Worm (Caenorhabditis elegans): ENCODE measurements around the gene W06D12.6.

DNA sequence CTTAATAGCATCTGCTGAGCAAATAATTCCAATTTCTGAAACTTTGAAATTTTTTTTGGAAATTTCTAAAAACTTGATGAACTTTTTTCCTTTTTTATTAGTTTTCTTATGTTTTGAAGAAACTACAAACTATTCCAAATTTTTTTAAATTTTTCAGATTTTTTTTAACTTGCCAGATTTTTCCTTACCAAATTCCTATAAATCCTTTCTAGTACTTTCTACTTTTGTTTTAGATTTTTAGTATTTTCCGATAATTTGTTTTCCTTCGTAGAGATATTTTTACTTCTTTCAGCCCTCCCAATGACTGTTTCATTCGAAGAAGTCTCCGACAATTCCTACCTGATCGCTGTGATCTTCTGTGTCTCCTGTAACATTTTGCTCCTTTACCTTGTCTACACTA is 12.7 kb downstream of the W06D12.6 start, which contains the start of gene str-77:
- TF ChIP-seq aly-2 (tag; optimal IDR thresholded peaks at IDR 0.05) (no peak), jun-1 (tag; optimal IDR thresholded peaks at IDR 0.05) (no peak), zip-4 (GFP tag; optimal IDR thresholded peaks at IDR 0.05) (no peak), unc-62 (GFP tag; optimal IDR thresholded peaks at IDR 0.05) (no peak), F16B12.6 (tag; optimal IDR thresholded peaks at IDR 0.05) (no peak), ceh-88 (GFP tag; IDR thresholded peaks at IDR 0.05) (no peak), egl-27 (tag; optimal IDR thresholded peaks at IDR 0.05) (no peak), nhr-11 (tag; optimal IDR thresholded peaks at IDR 0.05) (no peak)
